Worm (Caenorhabditis elegans): ENCODE measurements around the gene swp-1.

swp-1 gene

DNA sequence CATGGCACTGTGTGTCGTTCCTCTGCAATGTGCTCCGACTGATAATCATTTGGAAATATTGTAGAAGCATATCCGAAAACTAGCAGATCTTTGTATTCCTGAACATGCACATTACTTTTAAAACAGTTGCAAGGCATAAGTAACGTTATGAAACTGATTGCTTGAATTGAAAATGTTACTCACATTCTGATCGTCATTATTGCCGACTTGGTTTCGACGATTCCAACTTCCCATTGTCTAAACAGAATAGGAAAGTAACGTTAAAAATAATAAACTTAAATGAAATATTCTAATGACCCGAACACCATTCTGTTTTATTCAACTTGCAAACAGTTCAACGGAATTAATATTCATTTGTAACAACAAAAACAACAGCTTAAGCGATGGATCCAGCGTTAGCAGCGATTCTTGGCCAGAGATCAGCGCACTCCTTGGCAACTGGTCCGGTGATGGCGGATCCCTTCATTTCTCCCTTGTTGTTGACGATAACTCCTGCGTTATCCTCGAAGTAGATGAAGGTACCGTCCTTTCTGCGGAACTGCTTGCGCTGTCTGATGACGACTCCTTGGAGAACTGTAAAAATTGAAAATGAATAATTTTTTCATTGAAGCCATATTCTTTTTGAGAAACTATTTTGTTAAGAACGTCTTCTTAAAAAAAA lies at the start of gene swp-1:
Gene swp-1 (minus strand): TSS at position 298 of the 661 bp plus-strand sequence.
- no peak for TF ChIP-seq F13H6.1 (tag; optimal IDR thresholded peaks at IDR 0.05)
- TF ChIP-seq ceh-82 (tag; optimal IDR thresholded peaks at IDR 0.05), result no peak
- TF ChIP-seq ZK546.5 (tag; optimal IDR thresholded peaks at IDR 0.05), result no peak
- TF ChIP-seq mab-5 (tag; optimal IDR thresholded peaks at IDR 0.05), result no peak
- TF ChIP-seq lsy-2 (tag; optimal IDR thresholded peaks at IDR 0.05), result no peak
- no peak for TF ChIP-seq ceh-16 (tag; optimal IDR thresholded peaks at IDR 0.05)
- no peak for TF ChIP-seq nhr-11 (tag; optimal IDR thresholded peaks at IDR 0.05)
- no peak for TF ChIP-seq elt-3 (tag; optimal IDR thresholded peaks at IDR 0.05)
- TF ChIP-seq ztf-1 (GFP tag; conservative IDR thresholded peaks at IDR 0.05), result no peak
- no peak for TF ChIP-seq sma-9 (GFP tag; optimal IDR thresholded peaks at IDR 0.05)
- no peak for TF ChIP-seq sma-9 (tag; optimal IDR thresholded peaks at IDR 0.05)
- TF ChIP-seq gmeb-1 (tag; optimal IDR thresholded peaks at IDR 0.05), result no peak
- no peak for TF ChIP-seq nhr-21 (tag; optimal IDR thresholded peaks at IDR 0.05)
- no peak for TF ChIP-seq snpc-4 (tag; optimal IDR thresholded peaks at IDR 0.05)
- TF ChIP-seq elt-1 (tag; optimal IDR thresholded peaks at IDR 0.05), result no peak

DNA sequence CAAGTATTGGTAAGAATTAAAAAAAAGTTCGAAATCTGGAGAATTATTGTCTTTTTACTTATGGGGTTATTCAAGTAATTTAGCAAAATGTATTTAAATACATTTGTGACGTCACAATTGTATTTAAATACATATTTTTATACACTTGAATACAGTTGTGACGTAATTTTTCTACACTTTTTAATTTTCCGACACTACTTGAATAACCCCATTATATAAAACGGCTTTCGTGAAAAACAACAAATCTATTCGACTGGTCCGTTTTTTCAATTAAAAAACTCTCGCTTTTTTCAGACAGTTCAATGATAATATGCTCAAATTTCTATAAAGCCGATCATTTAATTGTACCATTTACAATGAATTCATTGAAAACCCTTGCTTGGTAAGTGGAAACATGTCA lies 45.2 kb upstream of the swp-1 start:
- TF ChIP-seq nhr-10 (tag; optimal IDR thresholded peaks at IDR 0.05) (no peak), unc-62 (GFP tag; optimal IDR thresholded peaks at IDR 0.05) (no peak), lsy-2 (tag; optimal IDR thresholded peaks at IDR 0.05) (no peak), aly-2 (tag; optimal IDR thresholded peaks at IDR 0.05) (no peak), sem-4 (tag; optimal IDR thresholded peaks at IDR 0.05) (no peak), peb-1 (tag; optimal IDR thresholded peaks at IDR 0.05) (no peak), blmp-1 (tag; optimal IDR thresholded peaks at IDR 0.05; ENCODE audit: insufficient read depth) (no peak), ceh-82 (tag; optimal IDR thresholded peaks at IDR 0.05) (no peak), lin-11 (tag; optimal IDR thresholded peaks at IDR 0.05) (no peak), C34F6.9 (tag; optimal IDR thresholded peaks at IDR 0.05) (no peak), nhr-129 (tag; optimal IDR thresholded peaks at IDR 0.05) (no peak), sma-9 (GFP tag; optimal IDR thresholded peaks at IDR 0.05) (no peak), sma-9 (tag; optimal IDR thresholded peaks at IDR 0.05) (no peak)

DNA sequence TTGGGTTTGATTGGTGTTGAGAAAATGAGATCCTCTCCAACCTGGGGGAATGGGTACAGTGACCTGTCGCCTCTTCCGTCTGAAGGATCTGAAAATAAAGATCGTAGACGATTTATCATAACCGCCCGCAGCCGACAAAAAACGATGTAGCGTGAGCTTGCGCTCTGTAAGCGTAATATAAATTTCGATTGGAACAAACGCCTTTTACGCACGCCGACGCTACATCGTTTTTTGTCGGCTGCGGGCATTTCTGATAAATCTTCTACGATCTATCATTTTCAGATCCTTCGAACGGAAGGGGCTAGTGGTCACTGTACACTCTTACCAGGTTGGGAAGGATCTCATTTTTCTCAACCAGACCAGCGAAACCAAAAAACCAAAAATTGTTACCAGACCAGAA lies 43.0 kb upstream of the swp-1 start:
- TF ChIP-seq nhr-77 (tag; optimal IDR thresholded peaks at IDR 0.05) (no peak), ama-1 (optimal IDR thresholded peaks at IDR 0.05) (no peak), blmp-1 (tag; optimal IDR thresholded peaks at IDR 0.05; ENCODE audit: insufficient read depth) (no peak), nhr-23 (tag; optimal IDR thresholded peaks at IDR 0.05) (no peak), elt-1 (tag; optimal IDR thresholded peaks at IDR 0.05) (no peak), unc-39 (tag; optimal IDR thresholded peaks at IDR 0.05) (no peak), skn-1 (tag; optimal IDR thresholded peaks at IDR 0.05) (no peak), alr-1 (tag; optimal IDR thresholded peaks at IDR 0.05) (no peak), nhr-11 (tag; optimal IDR thresholded peaks at IDR 0.05) (no peak), lsy-2 (tag; optimal IDR thresholded peaks at IDR 0.05) (no peak), aly-2 (tag; optimal IDR thresholded peaks at IDR 0.05) (no peak)

DNA sequence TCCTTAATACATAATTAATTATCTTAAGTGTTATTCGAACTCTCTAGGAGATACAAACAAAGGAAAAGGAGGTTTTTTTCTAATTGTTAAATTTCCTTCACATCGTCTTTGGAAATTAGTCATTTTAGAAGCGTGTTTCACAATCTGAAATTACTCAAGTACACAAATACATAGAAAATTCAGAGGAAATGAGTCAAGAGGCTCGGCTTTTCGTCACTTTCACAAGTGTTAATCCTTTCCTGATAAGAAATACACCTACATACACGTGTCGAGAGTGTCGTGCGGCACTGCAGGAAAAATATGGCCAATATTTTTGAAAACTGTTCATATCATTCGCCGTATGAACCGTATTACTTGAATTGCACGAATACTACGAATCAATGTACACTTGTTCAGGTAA lies 41.9 kb upstream of the swp-1 start, which contains the start of gene B0244.4:
Gene B0244.4 (plus strand): TSS at position 301 of the 400 bp plus-strand sequence.
- TF ChIP-seq skn-1 (tag; optimal IDR thresholded peaks at IDR 0.05) (no peak), lin-11 (tag; optimal IDR thresholded peaks at IDR 0.05) (no peak), snpc-4 (tag; optimal IDR thresholded peaks at IDR 0.05) (no peak), dmd-4 (tag; optimal IDR thresholded peaks at IDR 0.05) (no peak)

DNA sequence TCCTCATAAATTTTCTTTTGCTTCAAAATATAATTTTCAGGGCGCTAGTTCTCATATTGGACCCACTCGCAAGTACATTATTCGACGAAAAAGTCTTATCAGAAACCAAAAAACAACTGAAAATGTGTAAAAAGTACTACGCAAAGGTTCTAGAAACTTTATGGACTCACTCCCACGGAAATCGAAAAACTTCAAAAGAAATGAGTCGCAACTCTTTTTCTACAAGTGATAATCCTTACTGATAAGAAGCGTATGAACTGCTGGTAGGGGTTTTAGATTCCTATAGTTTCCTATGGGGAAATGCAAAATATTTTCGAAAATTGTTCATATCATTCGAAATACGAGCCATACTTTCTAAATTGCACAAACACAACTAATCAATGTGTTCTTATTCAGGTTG lies 39.3 kb upstream of the swp-1 start, which contains the start of gene B0244.5:
Gene B0244.5 (plus strand): TSS at position 301 of the 400 bp plus-strand sequence.
- TF ChIP-seq ceh-82 (tag; optimal IDR thresholded peaks at IDR 0.05), result no peak
- peak; percentile 4 for TF ChIP-seq fos-1 (tag; optimal IDR thresholded peaks at IDR 0.05)

DNA sequence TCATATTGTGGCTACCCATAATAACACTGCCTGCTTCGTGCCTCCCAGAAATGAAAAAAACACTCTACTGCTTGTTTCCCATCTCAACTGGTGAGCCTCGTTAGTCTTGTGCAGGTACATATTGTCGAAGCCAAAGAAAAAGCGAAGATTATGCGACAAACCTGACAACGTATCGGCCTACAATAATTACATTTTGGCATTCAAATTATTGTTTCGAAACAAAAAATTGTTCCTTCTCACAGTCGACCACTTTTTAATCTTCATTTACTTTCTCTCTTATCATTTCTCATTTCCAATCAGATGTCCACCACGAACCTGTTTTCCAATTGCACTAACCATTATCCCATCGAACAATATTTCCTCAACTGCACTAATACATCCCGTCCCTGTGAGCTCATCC lies 37.8 kb upstream of the swp-1 start, which contains the start of gene B0244.15:
Gene B0244.15 (plus strand): TSS at position 301 of the 400 bp plus-strand sequence.
- TF ChIP-seq nhr-23 (tag; optimal IDR thresholded peaks at IDR 0.05) (no peak), nhr-77 (tag; optimal IDR thresholded peaks at IDR 0.05) (no peak), dmd-4 (tag; optimal IDR thresholded peaks at IDR 0.05) (no peak), C34F6.9 (tag; optimal IDR thresholded peaks at IDR 0.05) (no peak), mbf-1 (tag; optimal IDR thresholded peaks at IDR 0.05) (no peak), mdl-1 (tag; optimal IDR thresholded peaks at IDR 0.05) (no peak), gmeb-1 (tag; optimal IDR thresholded peaks at IDR 0.05) (no peak)
